Worm (Caenorhabditis elegans): ENCODE data around the gene cutc-1.

DNA sequence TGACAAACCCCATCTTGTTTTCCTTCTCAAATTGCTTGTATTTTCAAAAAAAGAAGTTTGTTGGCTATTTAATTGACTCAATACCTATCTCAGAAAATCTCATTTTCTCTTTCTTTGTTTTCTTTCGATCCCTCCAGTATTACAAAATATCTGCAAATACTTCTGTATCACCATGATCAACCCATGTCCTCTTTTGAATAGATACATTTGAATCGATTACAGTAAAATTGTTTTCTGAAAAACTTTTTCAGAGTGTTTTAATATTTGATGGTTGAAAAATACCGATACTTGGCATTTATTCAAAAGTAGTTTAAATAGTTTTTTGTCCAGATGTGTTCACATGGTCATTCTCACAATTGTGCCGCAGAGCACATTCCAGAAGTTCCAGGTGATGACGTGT lies 5.8 kb upstream of the cutc-1 start, which contains the start of gene ZK353.9:
- TF ChIP-seq ama-1 (optimal IDR thresholded peaks at IDR 0.05), result no peak
- no peak for TF ChIP-seq ets-7 (tag; optimal IDR thresholded peaks at IDR 0.05)
- no peak for TF ChIP-seq hmbx-1 (tag; optimal IDR thresholded peaks at IDR 0.05)
- no peak for TF ChIP-seq hmg-4 (GFP tag; optimal IDR thresholded peaks at IDR 0.05)
- no peak for TF ChIP-seq tbx-11 (GFP tag; IDR thresholded peaks at IDR 0.05)
- no peak for TF ChIP-seq ceh-13 (GFP tag; optimal IDR thresholded peaks at IDR 0.05)

All from whole organism, early embryonic.